Worm (Caenorhabditis elegans) whole organism, midembryonic: ENCODE data around the gene T27E4.5.

Experiments used
- cog-1 ChIP-seq: sonication (generic microtip); optimal IDR thresholded peaks from 2 replicates; lab custom pipeline; 2016; ENCODE audit warnings: missing genetic modification characterization, missing compliant biosample characterization
- flt-1 ChIP-seq: fragments of 200-800 bp; sonication (Bioruptor generic); IDR thresholded peaks from 2 replicates; pipeline ENCODE4 v1.3.6; 2022; ENCODE audit warnings: missing genetic modification characterization, missing compliant biosample characterization
- klf-2 ChIP-seq: fragments of 200-800 bp; sonication (Bioruptor generic); conservative IDR thresholded peaks from 2 replicates; pipeline ENCODE4 v1.3.6; 2022; ENCODE audit warnings: missing genetic modification reagents, missing genetic modification characterization, missing compliant biosample characterization
- ref-1 ChIP-seq: fragments of 200-800 bp; sonication (Bioruptor generic); conservative IDR thresholded peaks from 2 replicates; pipeline ENCODE4 v1.3.6; 2022; ENCODE audit warnings: missing genetic modification reagents, missing genetic modification characterization, missing compliant biosample characterization
- tab-1 ChIP-seq: fragments of 200-800 bp; sonication (Bioruptor generic); IDR thresholded peaks from 2 replicates; pipeline ENCODE4 v1.3.6; 2022; ENCODE audit warnings: missing genetic modification characterization, missing compliant biosample characterization
- ztf-29 ChIP-seq: fragments of 200-800 bp; sonication (Bioruptor generic); IDR thresholded peaks from 2 replicates; pipeline ENCODE4 v1.3.6; 2022; ENCODE audit warnings: missing genetic modification reagents, missing genetic modification characterization, missing compliant biosample characterization

- TF ChIP-seq tab-1 (GFP tag; lab: Robert Waterston, UW) = no peak
- TF ChIP-seq cog-1 = no peak
- TF ChIP-seq klf-2 = no peak
- TF ChIP-seq ztf-29 (GFP tag; lab: Robert Waterston, UW) = no peak
- TF ChIP-seq flt-1 = no peak
- TF ChIP-seq ref-1 (GFP tag; lab: Robert Waterston, UW) = no peak
These were observed 4.6 kb downstream of the T27E4.5 start for ce11 chrV:9065001-9065400.
